Worm (Caenorhabditis elegans) whole organism, mixed stage, embryonic: ENCODE results near the gene Y17D7B.2.

Experiments
- M03D4.4 ChIP-seq: sonication (generic microtip); optimal IDR thresholded peaks from 2 replicates; lab custom pipeline; 2017; ENCODE audit warnings: mild to moderate bottlenecking, missing genetic modification characterization, missing compliant biosample characterization
- ces-1 ChIP-seq: fragments of 150-350 bp; optimal IDR thresholded peaks from 2 replicates; lab custom pipeline; 2014; ENCODE audit warnings: missing biosample characterization, missing genetic modification reagents, missing genetic modification characterization
- cnd-1 ChIP-seq: fragments of 200-800 bp; sonication (Bioruptor generic); optimal IDR thresholded peaks from 2 replicates; lab custom pipeline; 2018; ENCODE audit warnings: mild to moderate bottlenecking, missing genetic modification characterization, missing compliant biosample characterization
- elt-3 ChIP-seq: fragments of 150-350 bp; optimal IDR thresholded peaks from 2 replicates; lab custom pipeline; 2014; ENCODE audit warnings: missing biosample characterization, missing genetic modification characterization
- mab-5 ChIP-seq: fragments of 150-350 bp; optimal IDR thresholded peaks from 2 replicates; lab custom pipeline; 2014; ENCODE audit warnings: missing biosample characterization, missing genetic modification characterization
- mep-1 ChIP-seq: fragments of 150-350 bp; optimal IDR thresholded peaks from 2 replicates; lab custom pipeline; 2017; ENCODE audit warnings: missing biosample characterization, missing genetic modification reagents, missing genetic modification characterization, inconsistent platforms
- nhr-237 ChIP-seq: fragments of 150-350 bp; optimal IDR thresholded peaks from 2 replicates; lab custom pipeline; 2014; ENCODE audit warnings: missing biosample characterization, missing genetic modification characterization
- nhr-28 ChIP-seq: fragments of 150-350 bp; optimal IDR thresholded peaks from 2 replicates; lab custom pipeline; 2014; ENCODE audit warnings: missing biosample characterization, missing genetic modification characterization
- nhr-76 ChIP-seq: sonication (generic microtip); optimal IDR thresholded peaks from 2 replicates; lab custom pipeline; 2017; ENCODE audit warnings: missing biosample characterization, missing genetic modification characterization
- pha-4 ChIP-seq: fragments of 150-350 bp; optimal IDR thresholded peaks from 2 replicates; lab custom pipeline; 2018; ENCODE audit warnings: missing biosample characterization, missing genetic modification reagents, missing genetic modification characterization
- snpc-4 ChIP-seq: fragments of 150-350 bp; optimal IDR thresholded peaks from 2 replicates; lab custom pipeline; 2014; ENCODE audit warnings: missing biosample characterization, missing genetic modification characterization
- unc-120 ChIP-seq: sonication (generic microtip); optimal IDR thresholded peaks from 2 replicates; lab custom pipeline; 2017; ENCODE audit warnings: missing genetic modification characterization, missing compliant biosample characterization; ENCODE audit not compliant: poor library complexity, severe bottlenecking
- unc-39 ChIP-seq: fragments of 150-350 bp; optimal IDR thresholded peaks from 2 replicates; lab custom pipeline; 2014; ENCODE audit warnings: missing biosample characterization, missing genetic modification characterization
- ztf-11 ChIP-seq: fragments of 150-350 bp; optimal IDR thresholded peaks from 2 replicates; lab custom pipeline; 2014; ENCODE audit warnings: missing biosample characterization, missing genetic modification characterization

ce11 chrV:18837125-18837524 lies 49.6 kb downstream of the Y17D7B.2 start, which contains the start of gene cyp-33D3:
- TF ChIP-seq M03D4.4 (tag; lab: Kevin White, UChicago) (no peak), nhr-237 (tag; lab: Kevin White, UChicago) (no peak), ces-1 (GFP tag; lab: Kevin White, UChicago) (no peak), snpc-4 (no peak), nhr-76 (tag; lab: Kevin White, UChicago) (no peak), ztf-11 (no peak), nhr-28 (tag; lab: Kevin White, UChicago) (no peak), pha-4 (tag; lab: Kevin White, UChicago) (no peak), mab-5 (tag; lab: Kevin White, UChicago) (no peak), unc-120 (tag; lab: Kevin White, UChicago) (no peak), unc-39 (tag; lab: Kevin White, UChicago) (no peak), cnd-1 (tag; lab: Kevin White, UChicago) (no peak), elt-3 (no peak), mep-1 (tag; lab: Kevin White, UChicago) (no peak)
